Worm (Caenorhabditis elegans) whole organism, mixed stage, embryonic: ENCODE measurements around the gene C02F5.10.

Experiments
- M03D4.4 ChIP-seq: sonication (generic microtip); optimal IDR thresholded peaks from 2 replicates; lab custom pipeline; 2017; ENCODE audit warnings: mild to moderate bottlenecking, missing genetic modification characterization, missing compliant biosample characterization
- bed-3 ChIP-seq: fragments of 200-800 bp; sonication (Bioruptor generic); optimal IDR thresholded peaks from 3 replicates; lab custom pipeline; 2018; ENCODE audit warnings: mild to moderate bottlenecking, missing genetic modification characterization, moderate library complexity, missing compliant biosample characterization
- blmp-1 ChIP-seq: fragments of 150-350 bp; optimal IDR thresholded peaks from 2 replicates; lab custom pipeline; 2014; ENCODE audit warnings: missing biosample characterization, missing genetic modification characterization
- ceh-39 ChIP-seq: fragments of 150-350 bp; optimal IDR thresholded peaks from 2 replicates; lab custom pipeline; 2014; ENCODE audit warnings: missing biosample characterization, missing genetic modification characterization
- ceh-43 ChIP-seq: fragments of 200-800 bp; sonication (Bioruptor generic); optimal IDR thresholded peaks from 2 replicates; lab custom pipeline; 2018; ENCODE audit warnings: mild to moderate bottlenecking, missing genetic modification characterization, moderate library complexity, missing compliant biosample characterization
- ceh-83 ChIP-seq: fragments of 200-800 bp; sonication (Bioruptor generic); optimal IDR thresholded peaks from 2 replicates; lab custom pipeline; 2018; ENCODE audit warnings: mild to moderate bottlenecking, missing genetic modification characterization, missing compliant biosample characterization
- ces-1 ChIP-seq: fragments of 150-350 bp; optimal IDR thresholded peaks from 2 replicates; lab custom pipeline; 2014; ENCODE audit warnings: missing biosample characterization, missing genetic modification reagents, missing genetic modification characterization
- cnd-1 ChIP-seq: fragments of 200-800 bp; sonication (Bioruptor generic); optimal IDR thresholded peaks from 2 replicates; lab custom pipeline; 2018; ENCODE audit warnings: mild to moderate bottlenecking, missing genetic modification characterization, missing compliant biosample characterization
- drap-1 ChIP-seq: fragments of 200-800 bp; sonication (Bioruptor generic); optimal IDR thresholded peaks from 3 replicates; lab custom pipeline; 2018; ENCODE audit warnings: mild to moderate bottlenecking, missing genetic modification characterization, missing compliant biosample characterization
- elt-1 ChIP-seq: sonication (generic microtip); optimal IDR thresholded peaks from 2 replicates; lab custom pipeline; 2017; ENCODE audit warnings: missing genetic modification characterization, mild to moderate bottlenecking, missing compliant biosample characterization, antibody characterized with exemption, moderate library complexity, borderline replicate concordance; ENCODE audit not compliant: insufficient read depth
- elt-3 ChIP-seq: fragments of 150-350 bp; optimal IDR thresholded peaks from 2 replicates; lab custom pipeline; 2014; ENCODE audit warnings: missing biosample characterization, missing genetic modification characterization
- flh-1 ChIP-seq: fragments of 200-800 bp; sonication (Bioruptor generic); optimal IDR thresholded peaks from 2 replicates; lab custom pipeline; 2018; ENCODE audit warnings: mild to moderate bottlenecking, missing genetic modification characterization, moderate library complexity, missing compliant biosample characterization
- ham-2 ChIP-seq: fragments of 200-800 bp; sonication (Bioruptor generic); optimal IDR thresholded peaks from 2 replicates; lab custom pipeline; 2018; ENCODE audit warnings: mild to moderate bottlenecking, missing genetic modification characterization, missing compliant biosample characterization
- hlh-1 ChIP-seq: fragments of 150-350 bp; optimal IDR thresholded peaks from 2 replicates; lab custom pipeline; 2014; ENCODE audit warnings: missing biosample characterization, missing genetic modification reagents, missing genetic modification characterization
- lin-32 ChIP-seq: fragments of 200-800 bp; sonication (Bioruptor generic); optimal IDR thresholded peaks from 2 replicates; lab custom pipeline; 2018; ENCODE audit warnings: mild to moderate bottlenecking, missing genetic modification characterization, missing compliant biosample characterization
- mep-1 ChIP-seq: fragments of 150-350 bp; optimal IDR thresholded peaks from 2 replicates; lab custom pipeline; 2017; ENCODE audit warnings: missing biosample characterization, missing genetic modification reagents, missing genetic modification characterization, inconsistent platforms
- mls-2 ChIP-seq: sonication (generic microtip); optimal IDR thresholded peaks from 2 replicates; lab custom pipeline; 2016; ENCODE audit warnings: mild to moderate bottlenecking, missing genetic modification characterization, moderate library complexity, missing compliant biosample characterization
- nhr-12 ChIP-seq: fragments of 150-350 bp; optimal IDR thresholded peaks from 2 replicates; lab custom pipeline; 2014; ENCODE audit warnings: missing biosample characterization, missing genetic modification characterization
- nhr-2 ChIP-seq: fragments of 150-350 bp; optimal IDR thresholded peaks from 2 replicates; lab custom pipeline; 2014; ENCODE audit warnings: missing biosample characterization, missing genetic modification characterization
- nhr-237 ChIP-seq: fragments of 150-350 bp; optimal IDR thresholded peaks from 2 replicates; lab custom pipeline; 2014; ENCODE audit warnings: missing biosample characterization, missing genetic modification characterization
- nhr-28 ChIP-seq: fragments of 150-350 bp; optimal IDR thresholded peaks from 2 replicates; lab custom pipeline; 2014; ENCODE audit warnings: missing biosample characterization, missing genetic modification characterization
- nhr-76 ChIP-seq: sonication (generic microtip); optimal IDR thresholded peaks from 2 replicates; lab custom pipeline; 2017; ENCODE audit warnings: missing biosample characterization, missing genetic modification characterization
- pha-4 ChIP-seq: fragments of 150-350 bp; optimal IDR thresholded peaks from 2 replicates; lab custom pipeline; 2018; ENCODE audit warnings: missing biosample characterization, missing genetic modification reagents, missing genetic modification characterization
- sem-2 ChIP-seq: fragments of 200-800 bp; sonication (Bioruptor generic); optimal IDR thresholded peaks from 2 replicates; lab custom pipeline; 2018; ENCODE audit warnings: mild to moderate bottlenecking, missing genetic modification characterization, missing compliant biosample characterization
- snpc-4 ChIP-seq: fragments of 150-350 bp; optimal IDR thresholded peaks from 2 replicates; lab custom pipeline; 2014; ENCODE audit warnings: missing biosample characterization, missing genetic modification characterization
- sptf-1 ChIP-seq: sonication (generic microtip); optimal IDR thresholded peaks from 2 replicates; lab custom pipeline; 2017; ENCODE audit warnings: mild to moderate bottlenecking, missing genetic modification characterization, moderate library complexity, missing compliant biosample characterization
- tbx-8 ChIP-seq: fragments of 200-800 bp; sonication (Bioruptor generic); optimal IDR thresholded peaks from 2 replicates; lab custom pipeline; 2018; ENCODE audit warnings: mild to moderate bottlenecking, missing genetic modification characterization, moderate library complexity, missing compliant biosample characterization
- unc-120 ChIP-seq: sonication (generic microtip); optimal IDR thresholded peaks from 2 replicates; lab custom pipeline; 2017; ENCODE audit warnings: missing genetic modification characterization, missing compliant biosample characterization; ENCODE audit not compliant: poor library complexity, severe bottlenecking
- unc-39 ChIP-seq: fragments of 150-350 bp; optimal IDR thresholded peaks from 2 replicates; lab custom pipeline; 2014; ENCODE audit warnings: missing biosample characterization, missing genetic modification characterization
- unc-62 ChIP-seq: fragments of 150-350 bp; optimal IDR thresholded peaks from 2 replicates; lab custom pipeline; 2014; ENCODE audit warnings: missing biosample characterization, missing genetic modification reagents, missing genetic modification characterization
- ztf-11 ChIP-seq: fragments of 150-350 bp; optimal IDR thresholded peaks from 2 replicates; lab custom pipeline; 2014; ENCODE audit warnings: missing biosample characterization, missing genetic modification characterization

C02F5.10 gene

DNA sequence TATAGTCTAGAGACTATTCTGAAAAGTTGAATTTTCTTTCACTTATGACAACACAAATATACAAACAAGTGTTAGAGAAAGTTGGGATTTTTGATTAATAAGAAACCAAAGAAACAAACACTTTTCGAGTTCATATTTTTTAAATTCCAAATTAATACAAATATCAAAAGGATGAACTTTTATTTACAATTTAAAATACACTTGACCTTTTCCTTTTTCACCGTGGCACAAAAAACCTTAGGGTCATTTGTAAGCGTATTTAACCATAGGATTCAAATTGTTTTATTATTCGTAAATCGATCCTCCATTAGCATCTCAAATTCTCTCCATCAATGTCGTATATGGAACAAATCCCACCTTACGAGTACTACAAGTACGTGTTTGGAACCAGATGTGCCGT, 13.4 kb downstream of the C02F5.10 start, which contains the start of gene C02F5.5:
Gene C02F5.5 (plus strand): TSS at position 301 of the 400 bp plus-strand sequence.
- TF ChIP-seq snpc-4 (tag; lab: Kevin White, UChicago) (no peak), elt-1 (tag; lab: Kevin White, UChicago) (no peak), nhr-76 (tag; lab: Kevin White, UChicago) (no peak), blmp-1 (no peak), ceh-39 (tag; lab: Kevin White, UChicago) (no peak), mls-2 (tag; lab: Kevin White, UChicago) (no peak), mep-1 (no peak), drap-1 (GFP tag; lab: Kevin White, UChicago) (no peak)

ce11 chrIII:8235358-8235757, 13.9 kb downstream of the C02F5.10 start, which contains the start of gene C02F5.14:
Gene C02F5.14 (minus strand): TSS chrIII:8235514.
- TF ChIP-seq ceh-83 (GFP tag; lab: Kevin White, UChicago) (no peak), ceh-43 (no peak), ces-1 (GFP tag; lab: Kevin White, UChicago) (no peak), flh-1 (GFP tag; lab: Kevin White, UChicago) (no peak), sem-2 (GFP tag; lab: Kevin White, UChicago) (no peak), cnd-1 (tag; lab: Kevin White, UChicago) (no peak), ham-2 (GFP tag; lab: Kevin White, UChicago) (no peak)

ce11 chrIII:8232634-8233033, 16.6 kb downstream of the C02F5.10 start, which contains the start of gene henn-1:
Gene henn-1 (plus strand): TSS chrIII:8232651.
- no peak for TF ChIP-seq unc-120 (tag; lab: Kevin White, UChicago)
- TF ChIP-seq ham-2 (GFP tag; lab: Kevin White, UChicago): no peak
- no peak for TF ChIP-seq elt-3 (tag; lab: Kevin White, UChicago)
- TF ChIP-seq nhr-2 (tag; lab: Kevin White, UChicago): no peak
- TF ChIP-seq ceh-39 (tag; lab: Kevin White, UChicago): no peak
- no peak for TF ChIP-seq elt-1 (tag; lab: Kevin White, UChicago)
- TF ChIP-seq drap-1 (GFP tag; lab: Kevin White, UChicago): no peak
- TF ChIP-seq mep-1: no peak
- TF ChIP-seq nhr-12 (tag; lab: Kevin White, UChicago): no peak
- TF ChIP-seq cnd-1 (tag; lab: Kevin White, UChicago): no peak
- no peak for TF ChIP-seq ceh-83 (GFP tag; lab: Kevin White, UChicago)
- TF ChIP-seq sem-2 (GFP tag; lab: Kevin White, UChicago): no peak
- no peak for TF ChIP-seq ztf-11 (tag; lab: Kevin White, UChicago)
- TF ChIP-seq snpc-4 (tag; lab: Kevin White, UChicago): no peak
- TF ChIP-seq unc-62 (GFP tag; lab: Kevin White, UChicago): no peak
- TF ChIP-seq, all 35 proteins: peak for 0

ce11 chrIII:8229480-8229879, 19.8 kb downstream of the C02F5.10 start:
- TF ChIP-seq flh-1 (GFP tag; lab: Kevin White, UChicago): no peak
- no peak for TF ChIP-seq ceh-83 (GFP tag; lab: Kevin White, UChicago)
- TF ChIP-seq pha-4 (tag; lab: Kevin White, UChicago): no peak
- no peak for TF ChIP-seq nhr-2 (tag; lab: Kevin White, UChicago)
- no peak for TF ChIP-seq ztf-11 (tag; lab: Kevin White, UChicago)
- TF ChIP-seq mls-2 (tag; lab: Kevin White, UChicago): no peak
- TF ChIP-seq ceh-43: no peak
- TF ChIP-seq nhr-237: no peak
- no peak for TF ChIP-seq unc-62 (GFP tag; lab: Kevin White, UChicago)
- no peak for TF ChIP-seq lin-32 (GFP tag; lab: Kevin White, UChicago)
- no peak for TF ChIP-seq drap-1 (GFP tag; lab: Kevin White, UChicago)
- TF ChIP-seq bed-3 (GFP tag; lab: Kevin White, UChicago): no peak
- no peak for TF ChIP-seq elt-3 (tag; lab: Kevin White, UChicago)
- TF ChIP-seq ham-2 (GFP tag; lab: Kevin White, UChicago): no peak
- TF ChIP-seq nhr-12 (tag; lab: Kevin White, UChicago): no peak
- no peak for TF ChIP-seq hlh-1 (tag; lab: Kevin White, UChicago)
- no peak for TF ChIP-seq unc-39 (tag; lab: Kevin White, UChicago)
- TF ChIP-seq, all 35 proteins: peak for 0

DNA sequence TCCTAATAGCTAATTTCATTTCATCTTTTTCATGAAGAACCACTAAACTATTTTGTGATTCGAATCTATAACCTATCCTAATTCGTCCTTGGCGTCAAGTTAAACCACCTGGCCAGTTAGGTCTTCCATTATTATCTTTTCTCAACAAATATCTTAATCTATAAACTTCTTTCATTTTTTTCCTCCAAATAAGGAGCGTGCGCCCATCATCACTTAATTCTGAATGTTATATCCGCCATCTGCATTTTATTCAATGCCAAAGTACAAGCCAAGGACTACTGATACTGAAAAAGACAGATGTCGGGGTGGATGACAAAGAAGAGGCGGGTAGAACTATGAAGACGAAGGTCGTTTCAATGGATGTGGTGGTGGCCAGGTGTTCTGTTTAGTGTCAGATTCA, 20.4 kb downstream of the C02F5.10 start:
- TF ChIP-seq ztf-11 (tag; lab: Kevin White, UChicago) (no peak), blmp-1 (no peak), tbx-8 (no peak), ceh-39 (tag; lab: Kevin White, UChicago) (no peak), flh-1 (GFP tag; lab: Kevin White, UChicago) (no peak), elt-3 (tag; lab: Kevin White, UChicago) (no peak), drap-1 (GFP tag; lab: Kevin White, UChicago) (no peak), sptf-1 (no peak), mls-2 (tag; lab: Kevin White, UChicago) (no peak), nhr-28 (tag; lab: Kevin White, UChicago) (no peak), M03D4.4 (tag; lab: Kevin White, UChicago) (no peak), unc-39 (tag; lab: Kevin White, UChicago) (no peak), pha-4 (tag; lab: Kevin White, UChicago) (no peak), bed-3 (GFP tag; lab: Kevin White, UChicago) (no peak)
